Fruit fly (Drosophila melanogaster) whole organism, prepupa: ENCODE measurements around the gene JMJD6.

ENCODE experiments used
- Blimp-1 ChIP-seq: fragments of 200-800 bp; sonication (Bioruptor generic); optimal IDR thresholded peaks from 3 replicates; lab custom pipeline; 2017; ENCODE audit warnings: missing biosample characterization, missing genetic modification characterization, mild to moderate bottlenecking, moderate library complexity, missing genetic modification reagents
- CG10631 ChIP-seq: fragments of 200-800 bp; sonication (Bioruptor generic); optimal IDR thresholded peaks from 2 replicates; lab custom pipeline; 2016; ENCODE audit warnings: missing biosample characterization, missing genetic modification characterization
- CG11294 ChIP-seq: fragments of 200-800 bp; sonication (Bioruptor generic); IDR thresholded peaks from 2 replicates; pipeline ENCODE4 v1.3.6; 2022; ENCODE audit warnings: missing biosample characterization, missing genetic modification characterization
- CG11902 ChIP-seq: fragments of 200-800 bp; sonication (Bioruptor generic); optimal IDR thresholded peaks from 3 replicates; lab custom pipeline; 2016; ENCODE audit warnings: missing biosample characterization, missing genetic modification characterization
- CG1621 ChIP-seq: fragments of 200-800 bp; sonication (Bioruptor generic); optimal IDR thresholded peaks from 3 replicates; lab custom pipeline; 2018; ENCODE audit warnings: missing biosample characterization, mild to moderate bottlenecking, missing genetic modification characterization
- CG16779 ChIP-seq: fragments of 200-800 bp; sonication (Bioruptor generic); optimal IDR thresholded peaks from 3 replicates; lab custom pipeline; 2017; ENCODE audit warnings: missing biosample characterization, mild to moderate bottlenecking, missing genetic modification characterization
- CG3032 ChIP-seq: fragments of 200-800 bp; optimal IDR thresholded peaks from 2 replicates; lab custom pipeline; 2019; ENCODE audit warnings: missing biosample characterization, mild to moderate bottlenecking, missing genetic modification characterization, moderate library complexity
- CG31627 ChIP-seq: fragments of 200-800 bp; sonication (Bioruptor generic); optimal IDR thresholded peaks from 3 replicates; lab custom pipeline; 2016; ENCODE audit warnings: missing biosample characterization, missing genetic modification characterization
- CG32006 ChIP-seq: fragments of 200-800 bp; sonication (Bioruptor generic); optimal IDR thresholded peaks from 3 replicates; lab custom pipeline; 2017; ENCODE audit warnings: missing biosample characterization, mild to moderate bottlenecking, missing genetic modification characterization
- CG34406 ChIP-seq: fragments of 200-800 bp; sonication (Bioruptor generic); optimal IDR thresholded peaks from 3 replicates; lab custom pipeline; 2016; ENCODE audit warnings: missing biosample characterization, missing genetic modification characterization
- CG3919 ChIP-seq: fragments of 200-800 bp; sonication (Bioruptor generic); optimal IDR thresholded peaks from 3 replicates; lab custom pipeline; 2016; ENCODE audit warnings: missing biosample characterization, missing genetic modification characterization
- CG4318 ChIP-seq: fragments of 200-800 bp; sonication (Bioruptor generic); optimal IDR thresholded peaks from 3 replicates; lab custom pipeline; 2017; ENCODE audit warnings: missing biosample characterization, mild to moderate bottlenecking, missing genetic modification characterization
- CG6163 ChIP-seq: fragments of 200-800 bp; sonication (Bioruptor generic); IDR thresholded peaks from 3 replicates; pipeline ENCODE4 v1.3.6; 2022; ENCODE audit warnings: missing biosample characterization, missing genetic modification characterization
- CG6276 ChIP-seq: fragments of 200-800 bp; sonication (Bioruptor generic); optimal IDR thresholded peaks from 2 replicates; lab custom pipeline; 2017; ENCODE audit warnings: missing biosample characterization, mild to moderate bottlenecking, missing genetic modification characterization
- CG6792 ChIP-seq: fragments of 200-800 bp; sonication (Bioruptor generic); optimal IDR thresholded peaks from 3 replicates; lab custom pipeline; 2016; ENCODE audit warnings: missing biosample characterization, missing genetic modification characterization
- CG6854 ChIP-seq: fragments of 200-800 bp; sonication (Bioruptor generic); optimal IDR thresholded peaks from 2 replicates; lab custom pipeline; 2017; ENCODE audit warnings: missing biosample characterization, mild to moderate bottlenecking, missing genetic modification characterization
- CG7368 ChIP-seq: fragments of 200-800 bp; sonication (Bioruptor generic); optimal IDR thresholded peaks from 3 replicates; lab custom pipeline; 2016; ENCODE audit warnings: missing biosample characterization, missing genetic modification characterization
- CG8119 ChIP-seq: fragments of 200-800 bp; sonication (Bioruptor generic); IDR thresholded peaks from 3 replicates; pipeline ENCODE4 v1.3.6; 2022; ENCODE audit warnings: missing biosample characterization, missing genetic modification characterization
- CG8319 ChIP-seq: fragments of 200-800 bp; sonication (Bioruptor generic); optimal IDR thresholded peaks from 3 replicates; lab custom pipeline; 2016; ENCODE audit warnings: missing biosample characterization, missing genetic modification characterization
- Eip75B ChIP-seq: fragments of 200-800 bp; sonication (Bioruptor generic); optimal IDR thresholded peaks from 3 replicates; lab custom pipeline; 2016; ENCODE audit warnings: missing biosample characterization, missing genetic modification characterization
- Eip78C ChIP-seq: fragments of 200-800 bp; sonication (Bioruptor generic); peaks from one replicate; lab custom pipeline; 2016; ENCODE audit warnings: missing biosample characterization, missing genetic modification characterization
- Ets21C ChIP-seq: fragments of 200-800 bp; sonication (Bioruptor generic); optimal IDR thresholded peaks from 3 replicates; lab custom pipeline; 2016; ENCODE audit warnings: missing biosample characterization, missing genetic modification characterization
- Ets96B ChIP-seq: fragments of 200-800 bp; optimal IDR thresholded peaks from 2 replicates; lab custom pipeline; 2019; ENCODE audit warnings: missing biosample characterization, mild to moderate bottlenecking, missing genetic modification characterization, moderate library complexity
- Gug ChIP-seq: fragments of 200-800 bp; sonication (Bioruptor generic); IDR thresholded peaks from 2 replicates; pipeline ENCODE4 v1.3.6; 2022; ENCODE audit warnings: missing biosample characterization, missing genetic modification characterization
- Hr39 ChIP-seq: fragments of 200-800 bp; sonication (Bioruptor generic); optimal IDR thresholded peaks from 2 replicates; lab custom pipeline; 2016; ENCODE audit warnings: missing biosample characterization, missing genetic modification characterization
- Met ChIP-seq: fragments of 200-800 bp; sonication (Bioruptor generic); optimal IDR thresholded peaks from 3 replicates; lab custom pipeline; 2016; ENCODE audit warnings: missing biosample characterization, missing genetic modification characterization
- OdsH ChIP-seq: fragments of 200-800 bp; sonication (Bioruptor generic); optimal IDR thresholded peaks from 3 replicates; lab custom pipeline; 2016; ENCODE audit warnings: missing biosample characterization, missing genetic modification characterization
- Smox ChIP-seq: fragments of 200-800 bp; sonication (Bioruptor generic); optimal IDR thresholded peaks from 3 replicates; lab custom pipeline; 2016; ENCODE audit warnings: missing biosample characterization, missing genetic modification characterization
- Sox15 ChIP-seq: fragments of 200-800 bp; sonication (Bioruptor generic); optimal IDR thresholded peaks from 3 replicates; lab custom pipeline; 2016; ENCODE audit warnings: missing biosample characterization, missing genetic modification characterization
- achi ChIP-seq: fragments of 200-800 bp; sonication (Bioruptor generic); optimal IDR thresholded peaks from 3 replicates; lab custom pipeline; 2016; ENCODE audit warnings: missing biosample characterization, missing genetic modification characterization
- acj6 ChIP-seq: fragments of 200-800 bp; sonication (Bioruptor generic); optimal IDR thresholded peaks from 3 replicates; lab custom pipeline; 2016; ENCODE audit warnings: missing biosample characterization, missing genetic modification characterization
- cyc ChIP-seq: fragments of 200-800 bp; sonication (Bioruptor generic); optimal IDR thresholded peaks from 3 replicates; lab custom pipeline; 2016; ENCODE audit warnings: missing biosample characterization, missing genetic modification characterization
- dsx ChIP-seq: fragments of 200-800 bp; optimal IDR thresholded peaks from 3 replicates; lab custom pipeline; 2019; ENCODE audit warnings: missing biosample characterization, mild to moderate bottlenecking, missing genetic modification characterization, moderate library complexity; ENCODE audit not compliant: poor library complexity, severe bottlenecking
- eg ChIP-seq: fragments of 200-800 bp; sonication (Bioruptor generic); IDR thresholded peaks from 3 replicates; pipeline ENCODE4 v1.3.6; 2022; ENCODE audit warnings: missing biosample characterization, missing genetic modification characterization
- esn ChIP-seq: fragments of 200-800 bp; sonication (Bioruptor generic); optimal IDR thresholded peaks from 2 replicates; lab custom pipeline; 2016; ENCODE audit warnings: missing biosample characterization, mild to moderate bottlenecking, missing genetic modification characterization, moderate library complexity
- fd59A ChIP-seq: fragments of 200-800 bp; sonication (Bioruptor generic); optimal IDR thresholded peaks from 2 replicates; lab custom pipeline; 2017; ENCODE audit warnings: missing biosample characterization, mild to moderate bottlenecking, missing genetic modification characterization, missing genetic modification reagents
- fd85E ChIP-seq: fragments of 200-800 bp; sonication (Bioruptor generic); optimal IDR thresholded peaks from 3 replicates; lab custom pipeline; 2016; ENCODE audit warnings: missing biosample characterization, missing genetic modification characterization
- fkh ChIP-seq: fragments of 200-800 bp; sonication (Bioruptor generic); optimal IDR thresholded peaks from 3 replicates; lab custom pipeline; 2017; ENCODE audit warnings: missing biosample characterization, mild to moderate bottlenecking, missing genetic modification characterization, moderate library complexity
- lz ChIP-seq: fragments of 200-800 bp; sonication (Bioruptor generic); optimal IDR thresholded peaks from 3 replicates; lab custom pipeline; 2016; ENCODE audit warnings: missing biosample characterization, missing genetic modification characterization
- pdm3 ChIP-seq: fragments of 200-800 bp; sonication (Bioruptor generic); optimal IDR thresholded peaks from 3 replicates; lab custom pipeline; 2016; ENCODE audit warnings: missing biosample characterization, missing genetic modification characterization
- ss ChIP-seq, 2 experiments: fragments of 200-800 bp; sonication (Bioruptor generic); optimal IDR thresholded peaks; 2 replicates in 1 of 2; 3 replicates in 1 of 2; lab custom pipeline; 2017 to 2018; ENCODE audit warnings: mild to moderate bottlenecking in 2 of 2, missing biosample characterization in 2 of 2, missing genetic modification characterization in 2 of 2, moderate library complexity in 1 of 2
- svp ChIP-seq: fragments of 200-800 bp; sonication (Bioruptor generic); peaks from one replicate; lab custom pipeline; 2016; ENCODE audit warnings: missing biosample characterization, missing genetic modification characterization
- topi ChIP-seq: fragments of 200-800 bp; sonication (Bioruptor generic); optimal IDR thresholded peaks from 3 replicates; lab custom pipeline; 2016; ENCODE audit warnings: missing biosample characterization, missing genetic modification characterization
- vri ChIP-seq: fragments of 200-800 bp; sonication (Bioruptor generic); optimal IDR thresholded peaks from 3 replicates; lab custom pipeline; 2016; ENCODE audit warnings: missing biosample characterization, mild to moderate bottlenecking, missing genetic modification characterization

The JMJD6 gene

DNA sequence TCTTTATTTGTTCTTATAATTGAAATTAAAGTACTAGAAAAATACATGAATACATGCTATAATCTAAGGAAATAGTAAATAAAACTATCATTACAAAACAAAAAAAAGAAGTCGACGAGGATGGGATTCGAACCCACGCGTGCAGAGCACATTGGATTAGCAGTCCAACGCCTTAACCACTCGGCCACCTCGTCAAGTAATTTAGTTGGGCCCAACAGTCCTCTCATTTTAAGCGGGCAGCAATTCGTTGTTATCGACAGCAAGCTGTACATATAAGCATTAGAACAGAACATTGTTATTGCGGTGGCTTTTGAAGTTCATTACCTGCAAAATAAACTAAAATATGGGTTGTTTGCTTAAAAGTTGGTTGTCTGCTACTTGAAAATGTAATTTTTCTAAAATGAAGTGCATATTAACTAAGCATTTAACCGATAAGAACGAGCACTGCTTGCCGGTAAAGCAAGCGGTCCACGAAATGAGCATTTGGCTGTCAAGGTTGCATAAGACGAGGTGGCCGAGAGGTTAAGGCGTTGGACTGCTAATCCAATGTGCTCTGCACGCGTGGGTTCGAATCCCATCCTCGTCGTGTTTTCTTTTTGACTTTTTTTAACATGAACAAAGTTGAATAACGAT, 35.0 kb upstream of the JMJD6 start:
- TF ChIP-seq pdm3 (GFP tag; lab: Kevin White, UChicago): no peak
- peak; percentile 93 for TF ChIP-seq vri (GFP tag; lab: Kevin White, UChicago)
- TF ChIP-seq Eip78C: peak; percentile 69
- TF ChIP-seq CG16779 (tag; lab: Kevin White, UChicago): no peak
- no peak for TF ChIP-seq CG4318
- no peak for TF ChIP-seq Smox (GFP tag; lab: Kevin White, UChicago)
- TF ChIP-seq fd85E (GFP tag; lab: Kevin White, UChicago): no peak
- TF ChIP-seq Met (GFP tag; lab: Kevin White, UChicago): no peak
- TF ChIP-seq CG11294: no peak
- TF ChIP-seq CG6792 (GFP tag; lab: Kevin White, UChicago): no peak
- TF ChIP-seq fd59A: no peak
- TF ChIP-seq Sox15: no peak
- no peak for TF ChIP-seq CG8319 (GFP tag; lab: Kevin White, UChicago)
- TF ChIP-seq Eip75B: no peak

DNA sequence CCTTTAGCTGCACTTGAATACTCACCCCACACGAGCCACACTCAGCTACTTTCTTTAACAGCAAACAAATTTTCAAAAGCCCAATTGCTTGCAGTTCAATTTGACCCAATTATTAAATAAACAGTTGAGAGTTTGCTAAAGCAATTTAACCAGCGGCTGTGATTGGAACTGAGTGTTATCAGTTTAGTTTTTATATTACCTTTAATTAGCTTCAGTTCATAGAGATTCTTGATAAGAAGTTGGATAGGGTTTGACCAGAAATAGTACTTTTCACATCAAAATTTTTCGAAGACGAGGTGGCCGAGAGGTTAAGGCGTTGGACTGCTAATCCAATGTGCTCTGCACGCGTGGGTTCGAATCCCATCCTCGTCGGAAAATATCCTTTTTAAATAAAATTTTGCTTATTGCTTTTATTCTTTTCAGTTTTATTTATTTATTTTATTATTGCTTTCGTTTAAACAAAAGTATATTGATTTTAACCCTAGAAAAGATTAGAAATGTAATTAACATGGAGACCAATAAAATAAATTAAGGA, 34.1 kb upstream of the JMJD6 start:
- TF ChIP-seq CG1621 (no peak), fkh (GFP tag; lab: Kevin White, UChicago) (peak; percentile 18), CG7368 (GFP tag; lab: Kevin White, UChicago) (no peak)

DNA sequence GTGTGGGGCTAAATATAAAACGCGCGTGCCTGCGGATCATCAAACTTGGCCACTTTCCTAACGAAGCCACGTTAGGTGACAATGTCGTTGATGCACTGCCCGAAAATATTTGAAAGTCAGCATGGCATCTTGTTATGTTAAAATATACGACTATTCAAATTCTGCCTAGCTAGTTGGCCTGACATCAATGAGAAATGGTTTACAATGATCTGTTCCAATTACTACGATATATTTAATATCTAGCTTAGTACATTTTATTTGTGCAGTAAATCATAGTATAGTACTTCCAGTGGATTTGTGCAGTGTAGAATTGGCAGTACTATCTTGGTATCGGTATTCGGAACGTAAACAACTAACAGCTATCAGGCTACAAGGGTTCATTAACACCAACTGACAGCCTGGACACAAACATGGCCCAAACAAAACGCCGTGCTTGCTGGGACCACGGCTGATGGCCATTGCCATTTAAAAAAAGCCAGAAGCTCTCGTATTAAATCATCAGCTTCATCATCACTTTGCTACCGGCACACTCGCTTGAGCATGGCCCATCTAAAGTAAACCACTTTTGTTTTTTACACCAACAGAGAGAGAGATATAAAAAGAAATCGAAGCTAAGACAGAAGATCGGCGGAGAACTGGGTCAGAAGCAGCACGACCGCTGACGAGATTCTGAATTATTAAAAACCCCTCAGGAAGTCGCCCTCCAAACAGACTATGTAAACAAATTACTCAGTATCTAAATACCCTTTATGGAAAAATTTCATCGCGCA, 33.4 kb upstream of the JMJD6 start:
- TF ChIP-seq Smox (GFP tag; lab: Kevin White, UChicago): no peak
- TF ChIP-seq CG11902: no peak
- TF ChIP-seq acj6 (GFP tag; lab: Kevin White, UChicago): no peak
- TF ChIP-seq CG32006 (GFP tag; lab: Kevin White, UChicago): peak; percentile 58
- no peak for TF ChIP-seq CG11294
- no peak for TF ChIP-seq svp (GFP tag; lab: Kevin White, UChicago)
- TF ChIP-seq ss (GFP tag; optimal IDR thresholded peaks at IDR 0.05; lab: Kevin White, UChicago): no peak
- no peak for TF ChIP-seq Eip75B
- TF ChIP-seq dsx (GFP tag; lab: Kevin White, UChicago): peak; percentile 5
- TF ChIP-seq achi (GFP tag; lab: Kevin White, UChicago): peak; percentile 14
- TF ChIP-seq Sox15: no peak
- TF ChIP-seq CG34406: no peak
- no peak for TF ChIP-seq fd59A
- no peak for TF ChIP-seq cyc (GFP tag; lab: Kevin White, UChicago)
- TF ChIP-seq Hr39 (GFP tag; lab: Kevin White, UChicago): no peak
- TF ChIP-seq CG8119 (GFP tag; lab: Robert Waterston, UW): peak; percentile 41; the same call in 1 of the 3 replicates
- TF ChIP-seq esn (GFP tag; lab: Kevin White, UChicago): no peak
- TF ChIP-seq topi (GFP tag; lab: Kevin White, UChicago): no peak
- no peak for TF ChIP-seq Met (GFP tag; lab: Kevin White, UChicago)
- TF ChIP-seq lz (GFP tag; lab: Kevin White, UChicago): no peak
- TF ChIP-seq CG6276 (GFP tag; lab: Kevin White, UChicago): no peak
- TF ChIP-seq OdsH (GFP tag; lab: Kevin White, UChicago): no peak
- TF ChIP-seq Blimp-1 (GFP tag; lab: Kevin White, UChicago): peak; percentile 27
- no peak for TF ChIP-seq fkh (GFP tag; lab: Kevin White, UChicago)
- no peak for TF ChIP-seq CG7368 (GFP tag; lab: Kevin White, UChicago)
- TF ChIP-seq Eip78C: peak; percentile 73
- TF ChIP-seq CG8319 (GFP tag; lab: Kevin White, UChicago): no peak
- TF ChIP-seq Ets21C: no peak
- no peak for TF ChIP-seq CG1621
- peak; percentile 31; the same call in 1 of the 2 replicates for TF ChIP-seq Gug
- TF ChIP-seq fd85E (GFP tag; lab: Kevin White, UChicago): no peak
- TF ChIP-seq Ets96B: no peak
- no peak for TF ChIP-seq CG10631 (GFP tag; lab: Kevin White, UChicago)
- peak; percentile 19 for TF ChIP-seq CG3919 (GFP tag; lab: Kevin White, UChicago)
- 0 out of 3 replicates have a peak, but pooled peaks have one; percentile 24 for TF ChIP-seq CG6163 (GFP tag; lab: Robert Waterston, UW)
- no peak for TF ChIP-seq eg (GFP tag; lab: Robert Waterston, UW)
- TF ChIP-seq CG6854: no peak
- no peak for TF ChIP-seq CG3032 (tag; lab: Kevin White, UChicago)
- no peak for TF ChIP-seq CG31627 (GFP tag; lab: Kevin White, UChicago)
- no peak for TF ChIP-seq vri (GFP tag; lab: Kevin White, UChicago)
- peak; percentile 18 for TF ChIP-seq pdm3 (GFP tag; lab: Kevin White, UChicago)
